Fruit fly (Drosophila melanogaster) ovary, adult (tissue): ENCODE results near the gene CG42564.
A peak's percentile ranks its signal among the peaks of the same experiment; 100 is the strongest.

Experiments used
- CG17801 ChIP-seq: fragments of 200-800 bp; optimal IDR thresholded peaks from 2 replicates; lab custom pipeline; 2019; ENCODE audit warnings: missing biosample characterization, mild to moderate bottlenecking, missing genetic modification characterization, moderate library complexity; ENCODE audit not compliant: partially characterized antibody

Gene CG42564

dm6 chr3R:6423984-6424602 lies 49.8 kb downstream of the CG42564 start:
- peak; percentile 69 for TF ChIP-seq CG17801 (GFP tag; lab: Kevin White, UChicago)

- TF ChIP-seq CG17801 (GFP tag; lab: Kevin White, UChicago): no peak
Measured at dm6 chr3R:6425454-6426156, 51.3 kb downstream of the CG42564 start.

- TF ChIP-seq CG17801 (GFP tag; lab: Kevin White, UChicago): no peak
Measured at dm6 chr3R:6426173-6426899, 52.1 kb downstream of the CG42564 start.
